Fruit fly (Drosophila melanogaster) whole organism, prepupa: ENCODE data around the gene Hipk.

Experiments used
- CG10631 ChIP-seq: fragments of 200-800 bp; sonication (Bioruptor generic); optimal IDR thresholded peaks from 2 replicates; lab custom pipeline; 2016; ENCODE audit warnings: missing biosample characterization, missing genetic modification characterization
- CG11294 ChIP-seq: fragments of 200-800 bp; sonication (Bioruptor generic); IDR thresholded peaks from 2 replicates; pipeline ENCODE4 v1.3.6; 2022; ENCODE audit warnings: missing biosample characterization, missing genetic modification characterization
- CG11902 ChIP-seq: fragments of 200-800 bp; sonication (Bioruptor generic); optimal IDR thresholded peaks from 3 replicates; lab custom pipeline; 2016; ENCODE audit warnings: missing biosample characterization, missing genetic modification characterization
- CG15336 ChIP-seq: fragments of 200-800 bp; sonication (Bioruptor generic); IDR thresholded peaks from 2 replicates; pipeline ENCODE4 v1.3.6; 2022; ENCODE audit warnings: missing biosample characterization, missing genetic modification characterization
- CG1621 ChIP-seq: fragments of 200-800 bp; sonication (Bioruptor generic); optimal IDR thresholded peaks from 3 replicates; lab custom pipeline; 2018; ENCODE audit warnings: missing biosample characterization, mild to moderate bottlenecking, missing genetic modification characterization
- CG3032 ChIP-seq: fragments of 200-800 bp; optimal IDR thresholded peaks from 2 replicates; lab custom pipeline; 2019; ENCODE audit warnings: missing biosample characterization, mild to moderate bottlenecking, missing genetic modification characterization, moderate library complexity
- CG31627 ChIP-seq: fragments of 200-800 bp; sonication (Bioruptor generic); optimal IDR thresholded peaks from 3 replicates; lab custom pipeline; 2016; ENCODE audit warnings: missing biosample characterization, missing genetic modification characterization
- CG32006 ChIP-seq: fragments of 200-800 bp; sonication (Bioruptor generic); optimal IDR thresholded peaks from 3 replicates; lab custom pipeline; 2017; ENCODE audit warnings: missing biosample characterization, mild to moderate bottlenecking, missing genetic modification characterization
- CG3919 ChIP-seq: fragments of 200-800 bp; sonication (Bioruptor generic); optimal IDR thresholded peaks from 3 replicates; lab custom pipeline; 2016; ENCODE audit warnings: missing biosample characterization, missing genetic modification characterization
- CG4318 ChIP-seq: fragments of 200-800 bp; sonication (Bioruptor generic); optimal IDR thresholded peaks from 3 replicates; lab custom pipeline; 2017; ENCODE audit warnings: missing biosample characterization, mild to moderate bottlenecking, missing genetic modification characterization
- CG6163 ChIP-seq: fragments of 200-800 bp; sonication (Bioruptor generic); IDR thresholded peaks from 3 replicates; pipeline ENCODE4 v1.3.6; 2022; ENCODE audit warnings: missing biosample characterization, missing genetic modification characterization
- CG6792 ChIP-seq: fragments of 200-800 bp; sonication (Bioruptor generic); optimal IDR thresholded peaks from 3 replicates; lab custom pipeline; 2016; ENCODE audit warnings: missing biosample characterization, missing genetic modification characterization
- CG7368 ChIP-seq: fragments of 200-800 bp; sonication (Bioruptor generic); optimal IDR thresholded peaks from 3 replicates; lab custom pipeline; 2016; ENCODE audit warnings: missing biosample characterization, missing genetic modification characterization
- CG8119 ChIP-seq: fragments of 200-800 bp; sonication (Bioruptor generic); IDR thresholded peaks from 3 replicates; pipeline ENCODE4 v1.3.6; 2022; ENCODE audit warnings: missing biosample characterization, missing genetic modification characterization
- CG8319 ChIP-seq: fragments of 200-800 bp; sonication (Bioruptor generic); optimal IDR thresholded peaks from 3 replicates; lab custom pipeline; 2016; ENCODE audit warnings: missing biosample characterization, missing genetic modification characterization
- CG8632 ChIP-seq: fragments of 200-800 bp; sonication (Bioruptor generic); optimal IDR thresholded peaks from 3 replicates; lab custom pipeline; 2016; ENCODE audit warnings: missing biosample characterization, missing genetic modification characterization
- CG9139 ChIP-seq: fragments of 200-800 bp; sonication (Bioruptor generic); optimal IDR thresholded peaks from 3 replicates; lab custom pipeline; 2017; ENCODE audit warnings: missing biosample characterization, mild to moderate bottlenecking, missing genetic modification characterization
- Eip75B ChIP-seq: fragments of 200-800 bp; sonication (Bioruptor generic); optimal IDR thresholded peaks from 3 replicates; lab custom pipeline; 2016; ENCODE audit warnings: missing biosample characterization, missing genetic modification characterization
- Eip78C ChIP-seq: fragments of 200-800 bp; sonication (Bioruptor generic); peaks from one replicate; lab custom pipeline; 2016; ENCODE audit warnings: missing biosample characterization, missing genetic modification characterization
- Eip93F ChIP-seq: fragments of 200-800 bp; sonication (Bioruptor generic); optimal IDR thresholded peaks from 2 replicates; lab custom pipeline; 2016; ENCODE audit warnings: missing biosample characterization, mild to moderate bottlenecking, missing genetic modification characterization
- Ets21C ChIP-seq: fragments of 200-800 bp; sonication (Bioruptor generic); optimal IDR thresholded peaks from 3 replicates; lab custom pipeline; 2016; ENCODE audit warnings: missing biosample characterization, missing genetic modification characterization
- Ets96B ChIP-seq: fragments of 200-800 bp; optimal IDR thresholded peaks from 2 replicates; lab custom pipeline; 2019; ENCODE audit warnings: missing biosample characterization, mild to moderate bottlenecking, missing genetic modification characterization, moderate library complexity
- Gug ChIP-seq: fragments of 200-800 bp; sonication (Bioruptor generic); IDR thresholded peaks from 2 replicates; pipeline ENCODE4 v1.3.6; 2022; ENCODE audit warnings: missing biosample characterization, missing genetic modification characterization
- Hr38 ChIP-seq: sonication (Bioruptor generic); optimal IDR thresholded peaks from 2 replicates; lab custom pipeline; 2016; ENCODE audit warnings: missing biosample characterization, missing genetic modification characterization
- Hr39 ChIP-seq: fragments of 200-800 bp; sonication (Bioruptor generic); optimal IDR thresholded peaks from 2 replicates; lab custom pipeline; 2016; ENCODE audit warnings: missing biosample characterization, missing genetic modification characterization
- Hr4 ChIP-seq: fragments of 200-800 bp; sonication (Bioruptor generic); optimal IDR thresholded peaks from 3 replicates; lab custom pipeline; 2016; ENCODE audit warnings: missing biosample characterization, missing genetic modification characterization
- Lpt ChIP-seq: fragments of 200-800 bp; sonication (Bioruptor generic); optimal IDR thresholded peaks from 3 replicates; lab custom pipeline; 2016; ENCODE audit warnings: missing biosample characterization, missing genetic modification characterization
- OdsH ChIP-seq: fragments of 200-800 bp; sonication (Bioruptor generic); optimal IDR thresholded peaks from 3 replicates; lab custom pipeline; 2016; ENCODE audit warnings: missing biosample characterization, missing genetic modification characterization
- Smox ChIP-seq: fragments of 200-800 bp; sonication (Bioruptor generic); optimal IDR thresholded peaks from 3 replicates; lab custom pipeline; 2016; ENCODE audit warnings: missing biosample characterization, missing genetic modification characterization
- Sox102F ChIP-seq: fragments of 200-800 bp; sonication (Bioruptor generic); optimal IDR thresholded peaks from 2 replicates; lab custom pipeline; 2016; ENCODE audit warnings: missing biosample characterization, mild to moderate bottlenecking, missing genetic modification characterization
- Sox14 ChIP-seq: fragments of 200-800 bp; sonication (Bioruptor generic); optimal IDR thresholded peaks from 3 replicates; lab custom pipeline; 2016; ENCODE audit warnings: missing biosample characterization, missing genetic modification characterization
- achi ChIP-seq: fragments of 200-800 bp; sonication (Bioruptor generic); optimal IDR thresholded peaks from 3 replicates; lab custom pipeline; 2016; ENCODE audit warnings: missing biosample characterization, missing genetic modification characterization
- acj6 ChIP-seq: fragments of 200-800 bp; sonication (Bioruptor generic); optimal IDR thresholded peaks from 3 replicates; lab custom pipeline; 2016; ENCODE audit warnings: missing biosample characterization, missing genetic modification characterization
- cyc ChIP-seq: fragments of 200-800 bp; sonication (Bioruptor generic); optimal IDR thresholded peaks from 3 replicates; lab custom pipeline; 2016; ENCODE audit warnings: missing biosample characterization, missing genetic modification characterization
- dac ChIP-seq: fragments of 200-800 bp; sonication (Bioruptor generic); optimal IDR thresholded peaks from 2 replicates; lab custom pipeline; 2017; ENCODE audit warnings: missing biosample characterization, mild to moderate bottlenecking, missing genetic modification characterization
- dsx ChIP-seq: fragments of 200-800 bp; optimal IDR thresholded peaks from 3 replicates; lab custom pipeline; 2019; ENCODE audit warnings: missing biosample characterization, mild to moderate bottlenecking, missing genetic modification characterization, moderate library complexity; ENCODE audit not compliant: poor library complexity, severe bottlenecking
- esn ChIP-seq: fragments of 200-800 bp; sonication (Bioruptor generic); optimal IDR thresholded peaks from 2 replicates; lab custom pipeline; 2016; ENCODE audit warnings: missing biosample characterization, mild to moderate bottlenecking, missing genetic modification characterization, moderate library complexity
- fd59A ChIP-seq: fragments of 200-800 bp; sonication (Bioruptor generic); optimal IDR thresholded peaks from 2 replicates; lab custom pipeline; 2017; ENCODE audit warnings: missing biosample characterization, mild to moderate bottlenecking, missing genetic modification characterization, missing genetic modification reagents
- fd85E ChIP-seq: fragments of 200-800 bp; sonication (Bioruptor generic); optimal IDR thresholded peaks from 3 replicates; lab custom pipeline; 2016; ENCODE audit warnings: missing biosample characterization, missing genetic modification characterization
- fkh ChIP-seq: fragments of 200-800 bp; sonication (Bioruptor generic); optimal IDR thresholded peaks from 3 replicates; lab custom pipeline; 2017; ENCODE audit warnings: missing biosample characterization, mild to moderate bottlenecking, missing genetic modification characterization, moderate library complexity
- lz ChIP-seq: fragments of 200-800 bp; sonication (Bioruptor generic); optimal IDR thresholded peaks from 3 replicates; lab custom pipeline; 2016; ENCODE audit warnings: missing biosample characterization, missing genetic modification characterization
- net ChIP-seq: fragments of 200-800 bp; sonication (Bioruptor generic); optimal IDR thresholded peaks from 3 replicates; lab custom pipeline; 2016; ENCODE audit warnings: missing biosample characterization, missing genetic modification characterization
- salr ChIP-seq, 2 experiments: fragments of 200-800 bp; sonication (Bioruptor generic); optimal IDR thresholded peaks; 3 replicates each; lab custom pipeline; 2016 to 2018; ENCODE audit warnings: missing biosample characterization in 2 of 2, missing genetic modification characterization in 2 of 2, mild to moderate bottlenecking in 1 of 2
- spab ChIP-seq: fragments of 200-800 bp; sonication (Bioruptor generic); optimal IDR thresholded peaks from 2 replicates; lab custom pipeline; 2017; ENCODE audit warnings: missing biosample characterization, mild to moderate bottlenecking, missing genetic modification characterization, missing genetic modification reagents
- ss ChIP-seq, 2 experiments: fragments of 200-800 bp; sonication (Bioruptor generic); optimal IDR thresholded peaks; 2 replicates in 1 of 2; 3 replicates in 1 of 2; lab custom pipeline; 2017 to 2018; ENCODE audit warnings: mild to moderate bottlenecking in 2 of 2, missing biosample characterization in 2 of 2, missing genetic modification characterization in 2 of 2, moderate library complexity in 1 of 2
- svp ChIP-seq: fragments of 200-800 bp; sonication (Bioruptor generic); peaks from one replicate; lab custom pipeline; 2016; ENCODE audit warnings: missing biosample characterization, missing genetic modification characterization
- topi ChIP-seq: fragments of 200-800 bp; sonication (Bioruptor generic); optimal IDR thresholded peaks from 3 replicates; lab custom pipeline; 2016; ENCODE audit warnings: missing biosample characterization, missing genetic modification characterization

Hipk gene

dm6 chr3L:622357-622834 lies 79.5 kb downstream of the Hipk start (continued):
- TF ChIP-seq CG6792 (GFP tag; lab: Kevin White, UChicago) (peak; percentile 65), dsx (GFP tag; lab: Kevin White, UChicago) (peak; percentile 65), net (peak; percentile 59), fd59A (peak; percentile 85), Lpt (GFP tag; lab: Kevin White, UChicago) (peak; percentile 39), topi (peak; percentile 76), CG31627 (peak; percentile 69), Sox14 (peak; percentile 77), Ets21C (GFP tag; lab: Kevin White, UChicago) (peak; percentile 53), CG3032 (tag; lab: Kevin White, UChicago) (peak; percentile 89), cyc (GFP tag; lab: Kevin White, UChicago) (peak; percentile 58), CG11294 (GFP tag; lab: Robert Waterston, UW) (no peak), salr (GFP tag; optimal IDR thresholded peaks at IDR 0.05; lab: Kevin White, UChicago) (peak; percentile 68 to 70), acj6 (GFP tag; lab: Kevin White, UChicago) (peak; percentile 74), CG15336 (peak; percentile 63), Hr39 (GFP tag; lab: Kevin White, UChicago) (peak; percentile 74), fkh (GFP tag; lab: Kevin White, UChicago) (peak; percentile 45), ss (GFP tag; optimal IDR thresholded peaks at IDR 0.05; lab: Kevin White, UChicago) (peak; percentile 79 to 80), CG11902 (GFP tag; lab: Kevin White, UChicago) (peak; percentile 36), Sox102F (GFP tag; lab: Kevin White, UChicago) (peak; percentile 55), esn (GFP tag; lab: Kevin White, UChicago) (peak; percentile 82), Hr4 (GFP tag; lab: Kevin White, UChicago) (peak; percentile 41)

dm6 chr3L:623556-623955 lies 80.7 kb downstream of the Hipk start:
- TF ChIP-seq Eip75B (GFP tag; lab: Kevin White, UChicago): peak; percentile 25
- TF ChIP-seq topi: peak; percentile 18
- no peak for TF ChIP-seq Hr38 (GFP tag; lab: Kevin White, UChicago)
- TF ChIP-seq CG7368 (GFP tag; lab: Kevin White, UChicago): no peak
- no peak for TF ChIP-seq Eip93F (GFP tag; lab: Kevin White, UChicago)
- TF ChIP-seq CG8319 (GFP tag; lab: Kevin White, UChicago): no peak
- no peak for TF ChIP-seq lz (GFP tag; lab: Kevin White, UChicago)
- no peak for TF ChIP-seq dac
- TF ChIP-seq Smox (GFP tag; lab: Kevin White, UChicago): no peak
- TF ChIP-seq Sox102F (GFP tag; lab: Kevin White, UChicago): no peak
- peak; percentile 33; the same call in 1 of the 2 replicates for TF ChIP-seq CG15336
- TF ChIP-seq Gug (GFP tag; lab: Robert Waterston, UW): peak; percentile 64
- TF ChIP-seq CG6792 (GFP tag; lab: Kevin White, UChicago): no peak
- no peak for TF ChIP-seq fkh (GFP tag; lab: Kevin White, UChicago)
- TF ChIP-seq CG1621 (tag; lab: Kevin White, UChicago): peak; percentile 24
- TF ChIP-seq fd59A: peak; percentile 7
- TF ChIP-seq Ets96B (tag; lab: Kevin White, UChicago): peak; percentile 58
- peak; percentile 7 for TF ChIP-seq Hr39 (GFP tag; lab: Kevin White, UChicago)
- no peak for TF ChIP-seq fd85E (GFP tag; lab: Kevin White, UChicago)
- peak; percentile 38 for TF ChIP-seq Hr4 (GFP tag; lab: Kevin White, UChicago)
- no peak for TF ChIP-seq dsx (GFP tag; lab: Kevin White, UChicago)
- TF ChIP-seq CG4318 (GFP tag; lab: Kevin White, UChicago): no peak
- TF ChIP-seq esn (GFP tag; lab: Kevin White, UChicago): peak; percentile 39
- TF ChIP-seq Eip78C: peak; percentile 88
- no peak for TF ChIP-seq CG11902 (GFP tag; lab: Kevin White, UChicago)
- peak; percentile 55 for TF ChIP-seq CG32006 (GFP tag; lab: Kevin White, UChicago)
- TF ChIP-seq OdsH (GFP tag; lab: Kevin White, UChicago): peak; percentile 11
- peak; percentile 63; the same call in 2 of the 3 replicates for TF ChIP-seq CG6163 (GFP tag; lab: Robert Waterston, UW)
- TF ChIP-seq CG8632 (GFP tag; lab: Kevin White, UChicago): no peak
- peak; percentile 11 for TF ChIP-seq CG3919 (GFP tag; lab: Kevin White, UChicago)
- TF ChIP-seq Lpt (GFP tag; lab: Kevin White, UChicago): no peak
- peak; percentile 9 for TF ChIP-seq Sox14
- peak; percentile 49 for TF ChIP-seq svp (GFP tag; lab: Kevin White, UChicago)
- TF ChIP-seq CG9139 (GFP tag; lab: Kevin White, UChicago): no peak
- TF ChIP-seq CG10631 (GFP tag; lab: Kevin White, UChicago): peak; percentile 30
- TF ChIP-seq spab: peak; percentile 45
- no peak for TF ChIP-seq CG8119 (GFP tag; lab: Robert Waterston, UW)
- peak; percentile 36 for TF ChIP-seq CG3032 (tag; lab: Kevin White, UChicago)
- peak; percentile 10 for TF ChIP-seq cyc (GFP tag; lab: Kevin White, UChicago)
- peak; percentile 40 for TF ChIP-seq achi
- peak in 1 of 2 experiments; percentile 2 for TF ChIP-seq salr (GFP tag; optimal IDR thresholded peaks at IDR 0.05; lab: Kevin White, UChicago)
- TF ChIP-seq CG11294 (GFP tag; lab: Robert Waterston, UW): peak; percentile 63
- TF ChIP-seq acj6 (GFP tag; lab: Kevin White, UChicago): peak; percentile 24
